Worm (Caenorhabditis elegans): ENCODE results near the gene nhr-282.

DNA sequence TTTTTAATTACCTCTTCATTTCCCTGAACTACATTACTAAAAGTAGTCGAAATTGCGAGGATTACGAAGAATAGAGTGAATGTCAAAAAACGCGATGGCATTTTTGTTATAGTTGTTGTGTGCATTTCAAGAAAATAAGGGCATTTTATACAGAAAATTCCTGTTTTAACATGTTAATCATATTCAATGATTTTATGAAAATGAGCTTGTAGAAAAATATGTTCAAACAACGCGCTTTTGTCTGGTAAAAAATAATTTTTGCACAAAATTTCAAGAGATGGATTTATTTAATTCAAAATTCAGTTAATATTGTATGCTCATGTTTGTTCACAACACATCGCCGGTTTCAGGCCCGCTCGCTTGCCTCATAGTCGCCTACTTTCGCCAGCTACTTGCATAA lies 14.0 kb upstream of the nhr-282 start, which contains the start of gene T26E4.10:
- TF ChIP-seq ama-1 (optimal IDR thresholded peaks at IDR 0.05): no peak
- no peak for TF ChIP-seq elt-2 (tag; optimal IDR thresholded peaks at IDR 0.05)
- no peak for TF ChIP-seq fkh-10 (GFP tag; optimal IDR thresholded peaks at IDR 0.05)
